Fruit fly (Drosophila melanogaster): ENCODE data around the gene yip7.

Gene yip7

dm6 chr3L:6059062-6059708, 24.2 kb downstream of the yip7 start, which contains the start of gene CG6592 (continued):
- TF ChIP-seq CG17361 (GFP tag; IDR thresholded peaks at IDR 0.05), result no peak; the same call in 2 of the 3 replicates
- TF ChIP-seq phol (tag; optimal IDR thresholded peaks at IDR 0.05), result peak; percentile 62
- TF ChIP-seq hb (GFP tag; IDR thresholded peaks at IDR 0.05; ENCODE audit: partially characterized antibody), result no peak
- no peak for TF ChIP-seq CG10979 (tag; optimal IDR thresholded peaks at IDR 0.05)
- TF ChIP-seq danr (GFP tag; IDR thresholded peaks at IDR 0.05), result no peak
- TF ChIP-seq org-1 (GFP tag; optimal IDR thresholded peaks at IDR 0.05), result peak; percentile 32
- no peak for TF ChIP-seq jigr1 (GFP tag; IDR thresholded peaks at IDR 0.05)
- no peak for TF ChIP-seq CG7963 (GFP tag; IDR thresholded peaks at IDR 0.05; ENCODE audit: partially characterized antibody)
- TF ChIP-seq Nf-YC (tag; optimal IDR thresholded peaks at IDR 0.05), result no peak
- TF ChIP-seq CG11560 (tag; IDR thresholded peaks at IDR 0.05), result no peak
- no peak for TF ChIP-seq gsb-n (tag; optimal IDR thresholded peaks at IDR 0.05)
- no peak for TF ChIP-seq ash1 (GFP tag; optimal IDR thresholded peaks at IDR 0.05)
- TF ChIP-seq Dref (GFP tag; IDR thresholded peaks at IDR 0.05), result no peak
- TF ChIP-seq CG3163 (GFP tag; optimal IDR thresholded peaks at IDR 0.05), result no peak
- no peak for TF ChIP-seq unc-4 (GFP tag; IDR thresholded peaks at IDR 0.05; ENCODE audit: partially characterized antibody)
- peak; percentile 49 for TF ChIP-seq CG7839 (tag; optimal IDR thresholded peaks at IDR 0.05)
- TF ChIP-seq nerfin-2 (GFP tag; IDR thresholded peaks at IDR 0.05; ENCODE audit: partially characterized antibody), result no peak
- no peak for TF ChIP-seq CG12071 (GFP tag; optimal IDR thresholded peaks at IDR 0.05)
- peak; percentile 47; the same call in 1 of the 2 replicates for TF ChIP-seq ara (GFP tag; IDR thresholded peaks at IDR 0.05)
- no peak for TF ChIP-seq gro (GFP tag; optimal IDR thresholded peaks at IDR 0.05)
- TF ChIP-seq Ravus (GFP tag; IDR thresholded peaks at IDR 0.05), result no peak
- TF ChIP-seq repo (GFP tag; optimal IDR thresholded peaks at IDR 0.05), result no peak
- no peak for TF ChIP-seq eve (GFP tag; optimal IDR thresholded peaks at IDR 0.05)
- TF ChIP-seq ro (GFP tag; IDR thresholded peaks at IDR 0.05), result no peak
- no peak for TF ChIP-seq cato (GFP tag; optimal IDR thresholded peaks at IDR 0.05; ENCODE audit: borderline replicate concordance)
- peak; percentile 81 for TF ChIP-seq CG8290 (GFP tag; optimal IDR thresholded peaks at IDR 0.05)
- TF ChIP-seq CG8290 (tag; optimal IDR thresholded peaks at IDR 0.05), result peak; percentile 60 to 84
- peak; percentile 52 for TF ChIP-seq CG1603 (tag; optimal IDR thresholded peaks at IDR 0.05)
- peak; percentile 80 for TF ChIP-seq sens (GFP tag)
- no peak for TF ChIP-seq MTF-1 (GFP tag; optimal IDR thresholded peaks at IDR 0.05; ENCODE audit: borderline replicate concordance)
- peak; percentile 67 for TF ChIP-seq Hsf (GFP tag; optimal IDR thresholded peaks at IDR 0.05)
- TF ChIP-seq Doc2 (GFP tag; IDR thresholded peaks at IDR 0.05), result no peak
- TF ChIP-seq CG8089 (GFP tag; optimal IDR thresholded peaks at IDR 0.05), result peak; percentile 67
- TF ChIP-seq pnt (GFP tag; optimal IDR thresholded peaks at IDR 0.05), result no peak
- TF ChIP-seq CG2116 (GFP tag; optimal IDR thresholded peaks at IDR 0.05), result peak; percentile 31
- no peak for TF ChIP-seq yki (optimal IDR thresholded peaks at IDR 0.05)
- TF ChIP-seq sqz (GFP tag; optimal IDR thresholded peaks at IDR 0.05), result no peak
- TF ChIP-seq Hey (tag; optimal IDR thresholded peaks at IDR 0.05), result no peak
- TF ChIP-seq CG8944 (GFP tag; optimal IDR thresholded peaks at IDR 0.05), result no peak
- no peak for TF ChIP-seq CG3726 (GFP tag; IDR thresholded peaks at IDR 0.05)
- TF ChIP-seq zen (tag; optimal IDR thresholded peaks at IDR 0.05), result peak; percentile 80
- no peak for TF ChIP-seq CG6254 (GFP tag; optimal IDR thresholded peaks at IDR 0.05)
- no peak for TF ChIP-seq CG6791 (GFP tag; IDR thresholded peaks at IDR 0.05; ENCODE audit: partially characterized antibody)
- TF ChIP-seq Sry-δ (GFP tag; optimal IDR thresholded peaks at IDR 0.05), result no peak
- no peak for TF ChIP-seq vnd (GFP tag; IDR thresholded peaks at IDR 0.05; ENCODE audit: partially characterized antibody)
- no peak for TF ChIP-seq Asciz (GFP tag; optimal IDR thresholded peaks at IDR 0.05)
- TF ChIP-seq Atf-2 (GFP tag; optimal IDR thresholded peaks at IDR 0.05), result peak; percentile 32
- no peak for TF ChIP-seq corto (GFP tag; optimal IDR thresholded peaks at IDR 0.05)
- TF ChIP-seq CG18619 (GFP tag; optimal IDR thresholded peaks at IDR 0.05), result peak; percentile 44
- no peak for TF ChIP-seq Antp (GFP tag; optimal IDR thresholded peaks at IDR 0.05)
- TF ChIP-seq CG11398 (GFP tag; optimal IDR thresholded peaks at IDR 0.05), result peak; percentile 24
